Worm (Caenorhabditis elegans) whole organism, L4 larva: Measurements from ENCODE around the gene nhr-39.

ENCODE experiments used
- F10B5.3 ChIP-seq: sonication (generic microtip); optimal IDR thresholded peaks from 2 replicates; lab custom pipeline; 2016; ENCODE audit warnings: mild to moderate bottlenecking, missing genetic modification characterization, missing compliant biosample characterization
- Y5F2A.4 ChIP-seq: fragments of 200-800 bp; sonication (Bioruptor generic); optimal IDR thresholded peaks from 2 replicates; lab custom pipeline; 2018; ENCODE audit warnings: mild to moderate bottlenecking, missing genetic modification characterization, missing compliant biosample characterization
- ama-1 ChIP-seq: fragments of 150-350 bp; optimal IDR thresholded peaks from 2 replicates; lab custom pipeline; 2014; ENCODE audit warnings: inconsistent platforms, mixed read lengths
- ceh-44 ChIP-seq: fragments of 200-800 bp; sonication (Bioruptor generic); IDR thresholded peaks from 2 replicates; pipeline ENCODE4 v1.3.6; 2022; ENCODE audit warnings: missing genetic modification reagents, missing genetic modification characterization, missing compliant biosample characterization
- ceh-82 ChIP-seq: sonication (generic microtip); optimal IDR thresholded peaks from 2 replicates; lab custom pipeline; 2017; ENCODE audit warnings: missing biosample characterization, missing genetic modification characterization
- lin-39 ChIP-seq: fragments of 150-350 bp; optimal IDR thresholded peaks from 2 replicates; lab custom pipeline; 2014; ENCODE audit warnings: missing biosample characterization, missing genetic modification reagents, missing genetic modification characterization
- mdl-1 ChIP-seq, 2 experiments: fragments of 150-350 bp in 1 of 2; sonication (generic microtip) in 1 of 2; optimal IDR thresholded peaks; 2 replicates each; lab custom pipeline; 2014 to 2017; ENCODE audit warnings: missing biosample characterization in 2 of 2, missing genetic modification characterization in 2 of 2
- pha-4 ChIP-seq, 2 experiments: fragments of 150-350 bp in 1 of 2; fragments of 200-800 bp in 1 of 2; sonication (Bioruptor generic) in 1 of 2; IDR thresholded peaks in 1 of 2; optimal IDR thresholded peaks in 1 of 2; 2 replicates each; pipeline versions ENCODE4 v1.3.6 to Lab custom; 2014 to 2022; ENCODE audit warnings: missing genetic modification characterization in 2 of 2, missing genetic modification reagents in 2 of 2, missing biosample characterization in 1 of 2, missing compliant biosample characterization in 1 of 2
- pqm-1 ChIP-seq: sonication (generic microtip); optimal IDR thresholded peaks from 2 replicates; lab custom pipeline; 2017; ENCODE audit warnings: missing biosample characterization, missing genetic modification characterization
- ztf-11 ChIP-seq: fragments of 150-350 bp; optimal IDR thresholded peaks from 2 replicates; lab custom pipeline; 2014; ENCODE audit warnings: missing biosample characterization, missing genetic modification characterization

DNA sequence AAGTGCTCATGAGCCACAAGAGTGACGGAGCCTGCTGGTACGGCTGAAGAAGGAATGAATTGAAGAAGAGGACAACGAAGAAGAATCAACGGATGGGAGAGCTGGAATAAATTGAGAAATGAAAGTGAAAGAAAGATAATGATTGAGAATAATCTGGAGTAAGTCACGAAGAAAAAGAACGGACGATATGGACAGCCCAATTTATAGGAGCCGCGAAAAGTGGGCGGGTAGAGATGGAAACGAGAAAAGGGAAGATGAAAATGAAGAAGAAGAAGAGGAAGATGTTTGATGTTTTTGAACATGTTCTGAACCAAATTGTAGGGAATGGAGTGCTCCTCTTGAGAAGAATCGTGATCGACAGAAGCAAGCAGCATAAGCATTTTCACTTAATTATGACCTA is 36.7 kb upstream of the nhr-39 start, which contains the start of gene slc-17.7:
- TF ChIP-seq ceh-82 (tag; lab: Kevin White, UChicago), result no peak
- no peak for TF ChIP-seq ceh-44 (GFP tag; lab: Robert Waterston, UW)
- no peak for TF ChIP-seq ztf-11
- no peak for TF ChIP-seq pha-4 (GFP tag; IDR thresholded peaks at IDR 0.05; lab: Robert Waterston, UW)
- TF ChIP-seq pha-4 (tag; optimal IDR thresholded peaks at IDR 0.05; lab: Kevin White, UChicago), result no peak
- TF ChIP-seq ama-1 (lab: Kevin White, UChicago), result no peak
- TF ChIP-seq F10B5.3, result no peak
- no peak for TF ChIP-seq Y5F2A.4 (GFP tag; lab: Kevin White, UChicago)
- TF ChIP-seq lin-39 (tag; lab: Kevin White, UChicago), result no peak
- TF ChIP-seq mdl-1 (tag; optimal IDR thresholded peaks at IDR 0.05; lab: Kevin White, UChicago), result no peak
- TF ChIP-seq pqm-1 (tag; lab: Kevin White, UChicago), result no peak
